Fruit fly (Drosophila melanogaster) whole organism, embryonic: ENCODE results near the gene Mvb12.
A peak's percentile ranks its signal among the peaks of the same experiment; 100 is the strongest.

Experiments
- ATbp ChIP-seq: fragments of 200-800 bp; sonication (Bioruptor generic); optimal IDR thresholded peaks from 2 replicates; lab custom pipeline; 2017; ENCODE audit warnings: missing biosample characterization, mild to moderate bottlenecking, missing genetic modification characterization, missing genetic modification reagents
- Adf1 ChIP-seq: fragments of 200-800 bp; sonication (Bioruptor generic); IDR thresholded peaks from 2 replicates; pipeline ENCODE4 v1.3.6; 2022; ENCODE audit warnings: missing biosample characterization, missing genetic modification characterization
- Atf-2 ChIP-seq: fragments of 200-800 bp; sonication (Bioruptor generic); optimal IDR thresholded peaks from 2 replicates; lab custom pipeline; 2016; ENCODE audit warnings: missing biosample characterization, missing genetic modification characterization
- CG10147 ChIP-seq: fragments of 200-800 bp; sonication (Bioruptor generic); optimal IDR thresholded peaks from 2 replicates; lab custom pipeline; 2019; ENCODE audit warnings: missing biosample characterization, mild to moderate bottlenecking, missing genetic modification characterization, moderate library complexity
- CG12769 ChIP-seq: fragments of 200-800 bp; sonication (Bioruptor generic); optimal IDR thresholded peaks from 2 replicates; lab custom pipeline; 2019; ENCODE audit warnings: missing biosample characterization, mild to moderate bottlenecking, missing genetic modification characterization, moderate library complexity
- CG13296 ChIP-seq: fragments of 200-800 bp; sonication (Bioruptor generic); optimal IDR thresholded peaks from 3 replicates; lab custom pipeline; 2018; ENCODE audit warnings: missing biosample characterization, mild to moderate bottlenecking, missing genetic modification characterization
- CG1603 ChIP-seq: fragments of 200-800 bp; sonication (Bioruptor generic); optimal IDR thresholded peaks from 2 replicates; lab custom pipeline; 2019; ENCODE audit warnings: missing biosample characterization, mild to moderate bottlenecking, missing genetic modification characterization, moderate library complexity
- CG16813 ChIP-seq: fragments of 200-800 bp; sonication (Bioruptor generic); IDR thresholded peaks from 3 replicates; pipeline ENCODE4 v1.3.6; 2022; ENCODE audit warnings: missing biosample characterization, missing genetic modification characterization; ENCODE audit not compliant: partially characterized antibody
- CG18011 ChIP-seq: fragments of 200-800 bp; sonication (Bioruptor generic); optimal IDR thresholded peaks from 2 replicates; lab custom pipeline; 2017; ENCODE audit warnings: missing biosample characterization, missing genetic modification characterization, mild to moderate bottlenecking, moderate library complexity, missing genotype
- CG2199 ChIP-seq: fragments of 200-800 bp; sonication (Bioruptor generic); IDR thresholded peaks from 3 replicates; pipeline ENCODE4 v1.3.6; 2022; ENCODE audit warnings: missing biosample characterization, missing genetic modification characterization
- CG31365 ChIP-seq: fragments of 200-800 bp; sonication (Bioruptor generic); optimal IDR thresholded peaks from 2 replicates; lab custom pipeline; 2018; ENCODE audit warnings: missing biosample characterization, mild to moderate bottlenecking, missing genetic modification characterization
- CG4360 ChIP-seq: fragments of 200-800 bp; sonication (Bioruptor generic); IDR thresholded peaks from 2 replicates; pipeline ENCODE4 v1.3.6; 2022; ENCODE audit warnings: missing biosample characterization, missing genetic modification characterization
- CG4424 ChIP-seq: fragments of 200-800 bp; sonication (Bioruptor generic); optimal IDR thresholded peaks from 3 replicates; lab custom pipeline; 2016; ENCODE audit warnings: missing biosample characterization, missing genetic modification characterization
- CG6654 ChIP-seq: fragments of 200-800 bp; sonication (Bioruptor generic); optimal IDR thresholded peaks from 2 replicates; lab custom pipeline; 2017; ENCODE audit warnings: missing biosample characterization, mild to moderate bottlenecking, missing genetic modification characterization
- CG6813 ChIP-seq: fragments of 200-800 bp; sonication (Bioruptor generic); optimal IDR thresholded peaks from 2 replicates; lab custom pipeline; 2017; ENCODE audit warnings: missing biosample characterization, missing genetic modification characterization, mild to moderate bottlenecking, moderate library complexity, missing genetic modification reagents
- CHES-1-like ChIP-seq: fragments of 200-800 bp; sonication (Bioruptor generic); optimal IDR thresholded peaks from 2 replicates; lab custom pipeline; 2016; ENCODE audit warnings: missing biosample characterization, missing genetic modification characterization
- D19A ChIP-seq: fragments of 200-800 bp; optimal IDR thresholded peaks from 3 replicates; lab custom pipeline; 2019; ENCODE audit warnings: missing biosample characterization, mild to moderate bottlenecking, missing genetic modification characterization, moderate library complexity
- D19B ChIP-seq: fragments of 200-800 bp; sonication (Bioruptor generic); optimal IDR thresholded peaks from 2 replicates; lab custom pipeline; 2017; ENCODE audit warnings: missing biosample characterization, mild to moderate bottlenecking, missing genetic modification characterization
- Dad ChIP-seq: fragments of 200-800 bp; sonication (Bioruptor generic); optimal IDR thresholded peaks from 3 replicates; lab custom pipeline; 2016; ENCODE audit warnings: missing biosample characterization, missing genetic modification characterization
- Elba2 ChIP-seq: fragments of 200-800 bp; sonication (Bioruptor generic); optimal IDR thresholded peaks from 3 replicates; lab custom pipeline; 2016; ENCODE audit warnings: missing biosample characterization, missing genetic modification characterization
- Ets65A ChIP-seq: fragments of 200-800 bp; sonication (Bioruptor generic); peaks from one replicate; lab custom pipeline; 2016; ENCODE audit warnings: missing biosample characterization, missing genetic modification characterization
- Fer3 ChIP-seq: fragments of 200-800 bp; sonication (Bioruptor generic); optimal IDR thresholded peaks from 2 replicates; lab custom pipeline; 2018; ENCODE audit warnings: missing biosample characterization, mild to moderate bottlenecking, missing genetic modification characterization, moderate library complexity
- HmgD ChIP-seq: fragments of 200-800 bp; sonication (Bioruptor generic); optimal IDR thresholded peaks from 3 replicates; lab custom pipeline; 2016; ENCODE audit warnings: missing biosample characterization, missing genetic modification characterization
- Hr3 ChIP-seq: fragments of 200-800 bp; sonication (Bioruptor generic); optimal IDR thresholded peaks from 3 replicates; lab custom pipeline; 2016; ENCODE audit warnings: missing biosample characterization, missing genetic modification characterization
- Hr51 ChIP-seq, 2 experiments: fragments of 200-800 bp; sonication (Bioruptor generic); optimal IDR thresholded peaks; 2 replicates in 1 of 2; 3 replicates in 1 of 2; lab custom pipeline; 2016 to 2018; ENCODE audit warnings: missing biosample characterization in 2 of 2, missing genetic modification characterization in 2 of 2, mild to moderate bottlenecking in 1 of 2, moderate library complexity in 1 of 2
- Scr ChIP-seq: fragments of 200-800 bp; sonication (Bioruptor generic); IDR thresholded peaks from 2 replicates; pipeline ENCODE4 v1.3.6; 2022; ENCODE audit warnings: missing biosample characterization, missing genetic modification characterization; ENCODE audit not compliant: partially characterized antibody
- ara ChIP-seq: fragments of 200-800 bp; sonication (Bioruptor generic); IDR thresholded peaks from 2 replicates; pipeline ENCODE4 v1.3.6; 2022; ENCODE audit warnings: missing biosample characterization, missing genetic modification characterization
- btn ChIP-seq: fragments of 200-800 bp; sonication (Bioruptor generic); optimal IDR thresholded peaks from 2 replicates; lab custom pipeline; 2016; ENCODE audit warnings: missing biosample characterization, missing genetic modification characterization
- cad ChIP-seq: fragments of >200 bp; optimal IDR thresholded peaks from 2 replicates; lab custom pipeline; 2017; ENCODE audit warnings: missing biosample characterization, missing genetic modification characterization
- chinmo ChIP-seq: fragments of 200-800 bp; sonication (Bioruptor generic); IDR thresholded peaks from 4 replicates; pipeline ENCODE4 v1.3.6; 2022; ENCODE audit warnings: missing biosample characterization, missing genetic modification characterization; ENCODE audit not compliant: partially characterized antibody
- ci ChIP-seq: fragments of 200-800 bp; sonication (Bioruptor generic); IDR thresholded peaks from 3 replicates; pipeline ENCODE4 v1.3.6; 2022; ENCODE audit warnings: missing biosample characterization, missing genetic modification characterization
- en ChIP-seq: fragments of 200-800 bp; sonication (Bioruptor generic); optimal IDR thresholded peaks from 2 replicates; lab custom pipeline; 2016; ENCODE audit warnings: missing biosample characterization, missing genetic modification characterization
- fu2 ChIP-seq: fragments of 200-800 bp; sonication (Bioruptor generic); optimal IDR thresholded peaks from 2 replicates; lab custom pipeline; 2016; ENCODE audit warnings: missing biosample characterization, missing genetic modification characterization
- grau ChIP-seq: fragments of 200-800 bp; optimal IDR thresholded peaks from 3 replicates; lab custom pipeline; 2019; ENCODE audit warnings: missing biosample characterization, mild to moderate bottlenecking, missing genetic modification characterization, moderate library complexity
- her ChIP-seq: fragments of 200-800 bp; sonication (Bioruptor generic); optimal IDR thresholded peaks from 2 replicates; lab custom pipeline; 2016; ENCODE audit warnings: missing biosample characterization, missing genetic modification characterization
- jumu ChIP-seq: fragments of 200-800 bp; sonication (Bioruptor generic); optimal IDR thresholded peaks from 3 replicates; lab custom pipeline; 2016; ENCODE audit warnings: missing biosample characterization, missing genetic modification characterization
- klu ChIP-seq: fragments of 200-800 bp; sonication (Bioruptor generic); IDR thresholded peaks from 2 replicates; pipeline ENCODE4 v1.3.6; 2022; ENCODE audit warnings: missing biosample characterization, missing genetic modification characterization
- lbe ChIP-seq: fragments of 200-800 bp; sonication (Bioruptor generic); optimal IDR thresholded peaks from 2 replicates; lab custom pipeline; 2016; ENCODE audit warnings: missing biosample characterization, mild to moderate bottlenecking, missing genetic modification characterization
- maf-S ChIP-seq: fragments of 200-800 bp; sonication (Bioruptor generic); optimal IDR thresholded peaks from 2 replicates; lab custom pipeline; 2016; ENCODE audit warnings: missing biosample characterization, missing genetic modification characterization
- mirr ChIP-seq: fragments of 200-800 bp; sonication (Bioruptor generic); optimal IDR thresholded peaks from 3 replicates; lab custom pipeline; 2018; ENCODE audit warnings: missing biosample characterization, mild to moderate bottlenecking, missing genetic modification characterization
- nerfin-1 ChIP-seq: fragments of 200-800 bp; sonication (Bioruptor generic); optimal IDR thresholded peaks from 3 replicates; lab custom pipeline; 2019; ENCODE audit warnings: missing biosample characterization, mild to moderate bottlenecking, missing genetic modification characterization, moderate library complexity
- odd ChIP-seq: fragments of 200-800 bp; sonication (Bioruptor generic); optimal IDR thresholded peaks from 2 replicates; lab custom pipeline; 2017; ENCODE audit warnings: missing biosample characterization, mild to moderate bottlenecking, missing genetic modification characterization
- seq ChIP-seq: fragments of 200-800 bp; sonication (Bioruptor generic); IDR thresholded peaks from 2 replicates; pipeline ENCODE4 v1.3.6; 2022; ENCODE audit warnings: missing biosample characterization, missing genetic modification characterization
- sob ChIP-seq: fragments of 200-800 bp; sonication (Bioruptor generic); IDR thresholded peaks from 2 replicates; pipeline ENCODE4 v1.3.6; 2022; ENCODE audit warnings: missing biosample characterization, missing genetic modification characterization
- trh ChIP-seq: fragments of 200-800 bp; sonication (Bioruptor generic); optimal IDR thresholded peaks from 2 replicates; lab custom pipeline; 2016; ENCODE audit warnings: missing biosample characterization, missing genetic modification characterization
- ttk ChIP-seq: fragments of 200-800 bp; sonication (Bioruptor generic); IDR thresholded peaks from 2 replicates; pipeline ENCODE4 v2.1.2; 2022; ENCODE audit warnings: missing biosample characterization, missing genetic modification characterization
- unpg ChIP-seq: fragments of 200-800 bp; sonication (Bioruptor generic); optimal IDR thresholded peaks from 3 replicates; lab custom pipeline; 2018; ENCODE audit warnings: missing biosample characterization, mild to moderate bottlenecking, missing genetic modification characterization, moderate library complexity
- zfh1 ChIP-seq: fragments of 200-800 bp; sonication (Bioruptor generic); IDR thresholded peaks from 3 replicates; pipeline ENCODE4 v1.3.6; 2022; ENCODE audit warnings: missing biosample characterization, missing genetic modification characterization

The Mvb12 gene

dm6 chrX:18084614-18085469, 16.3 kb downstream of the Mvb12 start (continued):
- TF ChIP-seq btn: no peak
- TF ChIP-seq CG6654 (GFP tag; lab: Kevin White, UChicago): no peak
- no peak for TF ChIP-seq CHES-1-like (GFP tag; lab: Kevin White, UChicago)
- TF ChIP-seq D19A: peak; percentile 86
- TF ChIP-seq maf-S (GFP tag; lab: Kevin White, UChicago): no peak
- TF ChIP-seq sob (GFP tag; lab: Robert Waterston, UW): no peak
- TF ChIP-seq CG16813 (GFP tag; lab: Robert Waterston, UW): peak; percentile 15; the same call in 1 of the 3 replicates
- no peak for TF ChIP-seq nerfin-1
- no peak for TF ChIP-seq klu (GFP tag; lab: Robert Waterston, UW)
- peak; percentile 66; the same call in 1 of the 2 replicates for TF ChIP-seq CG4360 (GFP tag; lab: Robert Waterston, UW)
- TF ChIP-seq Elba2: peak; percentile 70
- TF ChIP-seq chinmo (GFP tag; lab: Robert Waterston, UW): 0 out of 4 replicates have a peak, but pooled peaks have one; percentile 34
- TF ChIP-seq HmgD (GFP tag; lab: Kevin White, UChicago): no peak
- no peak for TF ChIP-seq Hr3 (GFP tag; lab: Kevin White, UChicago)
- TF ChIP-seq ATbp (GFP tag; lab: Kevin White, UChicago): no peak
- peak; percentile 22 for TF ChIP-seq Ets65A (GFP tag; lab: Kevin White, UChicago)
- peak; percentile 25 for TF ChIP-seq CG12769 (tag; lab: Kevin White, UChicago)
- TF ChIP-seq en (GFP tag; lab: Kevin White, UChicago): no peak
- TF ChIP-seq Hr51 (GFP tag; optimal IDR thresholded peaks at IDR 0.05; lab: Kevin White, UChicago): no peak
- TF ChIP-seq Fer3 (tag; lab: Kevin White, UChicago): no peak
- TF ChIP-seq jumu: no peak
- no peak for TF ChIP-seq CG31365
- peak; percentile 11; the same call in 1 of the 3 replicates for TF ChIP-seq CG2199
- no peak for TF ChIP-seq Atf-2 (GFP tag; lab: Kevin White, UChicago)
- TF ChIP-seq ci (GFP tag; lab: Robert Waterston, UW): peak; percentile 15; the same call in 1 of the 3 replicates
- no peak for TF ChIP-seq cad (GFP tag; lab: Kevin White, UChicago)
- no peak for TF ChIP-seq fu2
- TF ChIP-seq zfh1: peak; percentile 15; the same call in 1 of the 3 replicates
- TF ChIP-seq odd: no peak
- TF ChIP-seq ara (GFP tag; lab: Robert Waterston, UW): no peak
- TF ChIP-seq her (GFP tag; lab: Kevin White, UChicago): peak; percentile 24
- TF ChIP-seq Scr (GFP tag; lab: Robert Waterston, UW): no peak
- peak; percentile 32; the same call in 1 of the 2 replicates for TF ChIP-seq Adf1 (GFP tag; lab: Robert Waterston, UW)
- TF ChIP-seq CG18011 (GFP tag; lab: Kevin White, UChicago): no peak
- TF ChIP-seq unpg (GFP tag; lab: Kevin White, UChicago): no peak

dm6 chrX:18083528-18084365, 17.4 kb downstream of the Mvb12 start:
- peak; percentile 26 for TF ChIP-seq CG6813 (GFP tag; lab: Kevin White, UChicago)
- TF ChIP-seq trh (GFP tag; lab: Kevin White, UChicago): no peak
- no peak for TF ChIP-seq cad (GFP tag; lab: Kevin White, UChicago)
- TF ChIP-seq CG10147 (GFP tag; lab: Kevin White, UChicago): no peak
- no peak for TF ChIP-seq CG13296 (GFP tag; lab: Kevin White, UChicago)
- TF ChIP-seq D19A: peak; percentile 51
- no peak for TF ChIP-seq lbe (GFP tag; lab: Kevin White, UChicago)
- no peak for TF ChIP-seq CG4424 (GFP tag; lab: Kevin White, UChicago)
- TF ChIP-seq mirr (GFP tag; lab: Kevin White, UChicago): no peak
- no peak for TF ChIP-seq seq
- TF ChIP-seq Dad (GFP tag; lab: Kevin White, UChicago): no peak
- peak; percentile 21 for TF ChIP-seq CG1603 (tag; lab: Kevin White, UChicago)
- no peak for TF ChIP-seq D19B (GFP tag; lab: Kevin White, UChicago)
- no peak for TF ChIP-seq grau (tag; lab: Kevin White, UChicago)
- TF ChIP-seq ara (GFP tag; lab: Robert Waterston, UW): peak; percentile 35; the same call in 1 of the 2 replicates
- TF ChIP-seq ttk (GFP tag; lab: Robert Waterston, UW): no peak
